Fruit fly (Drosophila melanogaster) whole organism, adult: ENCODE data around the gene CG34116.

Experiments used
- CG11617 ChIP-seq: fragments of 200-800 bp; sonication (Bioruptor generic); optimal IDR thresholded peaks from 2 replicates; lab custom pipeline; 2017; ENCODE audit warnings: mild to moderate bottlenecking, missing biosample characterization, missing genetic modification reagents, missing genetic modification characterization
- CG1620 ChIP-seq: fragments of 200-800 bp; sonication (Bioruptor generic); optimal IDR thresholded peaks from 2 replicates; lab custom pipeline; 2016; ENCODE audit warnings: missing biosample characterization, missing genetic modification characterization
- CG5204 ChIP-seq: fragments of 200-800 bp; sonication (Bioruptor generic); optimal IDR thresholded peaks from 2 replicates; lab custom pipeline; 2016; ENCODE audit warnings: missing biosample characterization, missing genetic modification characterization
- CG7045 ChIP-seq: fragments of 200-800 bp; sonication (Bioruptor generic); optimal IDR thresholded peaks from 2 replicates; lab custom pipeline; 2017; ENCODE audit warnings: missing biosample characterization, mild to moderate bottlenecking, missing genetic modification characterization
- CG7101 ChIP-seq: fragments of 200-800 bp; sonication (Bioruptor generic); optimal IDR thresholded peaks from 2 replicates; lab custom pipeline; 2018; ENCODE audit warnings: missing biosample characterization, mild to moderate bottlenecking, missing genetic modification characterization, moderate library complexity
- Crg-1 ChIP-seq: fragments of 200-800 bp; sonication (Bioruptor generic); optimal IDR thresholded peaks from 2 replicates; lab custom pipeline; 2016; ENCODE audit warnings: missing biosample characterization, missing genetic modification characterization
- Hr96 ChIP-seq: fragments of 200-800 bp; sonication (Bioruptor generic); optimal IDR thresholded peaks from 2 replicates; lab custom pipeline; 2016; ENCODE audit warnings: missing biosample characterization, missing genetic modification characterization
- Mnt ChIP-seq: fragments of 200-800 bp; sonication (Bioruptor generic); optimal IDR thresholded peaks from 2 replicates; lab custom pipeline; 2016; ENCODE audit warnings: missing biosample characterization, mild to moderate bottlenecking, missing genetic modification characterization
- cnc ChIP-seq, 2 experiments: fragments of >200 bp; optimal IDR thresholded peaks; 2 replicates each; lab custom pipeline; 2017
- kay ChIP-seq: fragments of 200-800 bp; sonication (Bioruptor generic); peaks from one replicate; lab custom pipeline; 2016; ENCODE audit warnings: missing biosample characterization, missing genetic modification characterization, borderline replicate concordance
- tj ChIP-seq: fragments of 200-800 bp; sonication (Bioruptor generic); optimal IDR thresholded peaks from 3 replicates; lab custom pipeline; 2017; ENCODE audit warnings: missing biosample characterization, mild to moderate bottlenecking, missing genetic modification characterization, moderate library complexity
- toe ChIP-seq: fragments of 200-800 bp; sonication (Bioruptor generic); optimal IDR thresholded peaks from 2 replicates; lab custom pipeline; 2016; ENCODE audit warnings: missing biosample characterization, missing genetic modification characterization

DNA sequence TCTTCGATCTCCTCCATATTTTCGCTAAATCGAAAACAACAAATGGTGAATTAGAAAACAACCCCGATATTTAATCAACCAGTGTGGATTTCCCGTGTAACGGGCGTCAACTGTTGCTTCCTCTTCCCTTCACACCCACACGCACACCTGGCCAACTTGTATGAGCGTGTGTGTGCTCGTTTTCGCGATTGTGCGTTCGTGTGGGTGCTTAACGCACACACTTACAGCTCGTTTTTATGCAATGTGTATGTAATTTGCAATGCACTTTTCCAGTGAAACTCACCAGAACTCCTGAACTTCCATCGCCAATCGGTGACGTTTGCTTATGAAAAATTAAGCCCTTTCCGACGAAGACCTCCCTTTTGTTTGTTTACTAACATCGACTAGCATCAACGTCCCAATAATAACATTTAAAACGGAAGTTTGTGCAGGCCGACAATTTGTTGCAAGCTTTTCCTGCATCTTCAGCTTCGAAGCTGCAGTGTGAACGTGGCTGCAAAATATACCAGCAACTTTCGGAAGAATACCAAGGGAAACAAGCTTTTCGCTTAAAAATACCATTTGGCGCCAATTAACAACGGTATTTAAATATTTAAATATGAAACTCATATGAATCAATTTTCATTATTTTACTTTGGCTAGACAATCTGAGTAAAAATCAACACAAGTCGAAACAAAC lies 9.8 kb upstream of the CG34116 start, which contains the start of gene cyc:
- TF ChIP-seq CG11617 (GFP tag; lab: Kevin White, UChicago) (peak; percentile 54), Crg-1 (GFP tag; lab: Kevin White, UChicago) (no peak), CG7045 (peak; percentile 10), kay (GFP tag; lab: Kevin White, UChicago) (no peak), Hr96 (GFP tag; lab: Kevin White, UChicago) (no peak), CG1620 (GFP tag; lab: Kevin White, UChicago) (no peak), CG5204 (no peak), Mnt (GFP tag; lab: Kevin White, UChicago) (peak; percentile 60), cnc (optimal IDR thresholded peaks at IDR 0.05; lab: Kevin White, UChicago) (no peak), tj (GFP tag; lab: Kevin White, UChicago) (peak; percentile 55), toe (no peak), CG7101 (tag; lab: Kevin White, UChicago) (peak; percentile 44)
